Worm (Caenorhabditis elegans) whole organism, L3 larva: ENCODE data around the gene F20D1.3.

Source experiments
- aly-2 ChIP-seq: fragments of 150-350 bp; optimal IDR thresholded peaks from 2 replicates; lab custom pipeline; 2014; ENCODE audit warnings: missing biosample characterization, missing genetic modification characterization
- egl-27 ChIP-seq: sonication (generic microtip); optimal IDR thresholded peaks from 4 replicates; lab custom pipeline; 2017; ENCODE audit warnings: missing biosample characterization, missing genetic modification reagents, missing genetic modification characterization
- lsy-12 ChIP-seq: sonication (generic microtip); optimal IDR thresholded peaks from 2 replicates; lab custom pipeline; 2016; ENCODE audit warnings: mild to moderate bottlenecking, missing genetic modification characterization, missing compliant biosample characterization
- mdl-1 ChIP-seq: fragments of 150-350 bp; optimal IDR thresholded peaks from 2 replicates; lab custom pipeline; 2014; ENCODE audit warnings: missing biosample characterization, missing genetic modification characterization
- skn-1 ChIP-seq: fragments of 150-350 bp; optimal IDR thresholded peaks from 2 replicates; lab custom pipeline; 2014; ENCODE audit warnings: missing biosample characterization, missing genetic modification characterization
- unc-62 ChIP-seq: fragments of 150-350 bp; sonication (generic microtip); optimal IDR thresholded peaks from 4 replicates; lab custom pipeline; 2014; ENCODE audit warnings: missing biosample characterization, missing genetic modification reagents, missing genetic modification characterization
- ztf-11 ChIP-seq: fragments of 150-350 bp; optimal IDR thresholded peaks from 2 replicates; lab custom pipeline; 2014; ENCODE audit warnings: missing biosample characterization, missing genetic modification characterization
- ztf-4 ChIP-seq: fragments of 150-350 bp; optimal IDR thresholded peaks from 2 replicates; lab custom pipeline; 2014; ENCODE audit warnings: missing biosample characterization, missing genetic modification characterization

DNA sequence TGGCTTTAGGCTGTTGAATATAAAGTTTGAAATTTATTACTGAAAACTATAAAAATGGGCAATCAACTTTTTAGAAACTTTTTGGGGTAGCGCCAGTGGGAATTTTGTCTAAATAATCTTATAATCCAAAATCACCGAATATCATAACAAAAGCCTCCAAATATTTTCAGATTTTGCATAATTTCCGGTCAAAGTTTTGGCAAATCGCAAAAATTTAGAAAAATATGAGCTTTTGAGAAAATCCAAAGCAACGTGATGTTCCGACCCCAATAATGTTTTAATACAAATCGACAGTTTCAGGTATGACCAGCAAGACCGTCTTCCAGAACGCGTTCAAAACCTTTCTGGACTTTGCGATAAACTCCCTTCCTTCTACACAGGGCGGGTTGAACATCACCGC is 3.5 kb downstream of the F20D1.3 start, which contains the start of gene emre-1:
- TF ChIP-seq lsy-12 (no peak), unc-62 (GFP tag; lab: Kevin White, UChicago) (no peak), mdl-1 (tag; lab: Kevin White, UChicago) (no peak), egl-27 (no peak), ztf-4 (tag; lab: Kevin White, UChicago) (no peak), aly-2 (tag; lab: Kevin White, UChicago) (no peak), ztf-11 (tag; lab: Kevin White, UChicago) (no peak), skn-1 (no peak)
